Fruit fly (Drosophila melanogaster) whole organism, pupa: ENCODE data around the gene Ptp36E.

ENCODE experiments used
- CG10348 ChIP-seq: fragments of 200-800 bp; sonication (Bioruptor generic); IDR thresholded peaks from 2 replicates; pipeline ENCODE4 v1.3.6; 2022; ENCODE audit warnings: missing biosample characterization, missing genetic modification characterization
- CG12605 ChIP-seq: fragments of 200-800 bp; sonication (Bioruptor generic); IDR thresholded peaks from 2 replicates; pipeline ENCODE4 v1.3.6; 2022; ENCODE audit warnings: missing biosample characterization, missing genetic modification characterization
- CG13204 ChIP-seq: fragments of 200-800 bp; sonication (Bioruptor generic); optimal IDR thresholded peaks from 2 replicates; lab custom pipeline; 2018; ENCODE audit warnings: missing biosample characterization, mild to moderate bottlenecking, missing genetic modification characterization, moderate library complexity
- CG14655 ChIP-seq: fragments of 200-800 bp; sonication (Bioruptor generic); optimal IDR thresholded peaks from 3 replicates; lab custom pipeline; 2017; ENCODE audit warnings: mild to moderate bottlenecking, missing biosample characterization, missing genetic modification reagents, missing genetic modification characterization
- CG15710 ChIP-seq: fragments of 200-800 bp; sonication (Bioruptor generic); optimal IDR thresholded peaks from 2 replicates; lab custom pipeline; 2018; ENCODE audit warnings: missing biosample characterization, mild to moderate bottlenecking, missing genetic modification characterization, moderate library complexity
- CG17806 ChIP-seq: fragments of 200-800 bp; sonication (Bioruptor generic); optimal IDR thresholded peaks from 2 replicates; lab custom pipeline; 2018; ENCODE audit warnings: missing biosample characterization, mild to moderate bottlenecking, missing genetic modification characterization, moderate library complexity
- CG32121 ChIP-seq: fragments of 200-800 bp; sonication (Bioruptor generic); IDR thresholded peaks from 2 replicates; pipeline ENCODE4 v1.3.6; 2022; ENCODE audit warnings: missing biosample characterization, missing genetic modification characterization
- CG34367 ChIP-seq: fragments of 200-800 bp; sonication (Bioruptor generic); optimal IDR thresholded peaks from 2 replicates; lab custom pipeline; 2018; ENCODE audit warnings: missing biosample characterization, mild to moderate bottlenecking, missing genetic modification characterization
- CG4496 ChIP-seq: fragments of 200-800 bp; sonication (Bioruptor generic); IDR thresholded peaks from 3 replicates; pipeline ENCODE4 v1.3.6; 2022; ENCODE audit warnings: missing biosample characterization, missing genetic modification characterization
- CG8159 ChIP-seq: fragments of 200-800 bp; sonication (Bioruptor generic); optimal IDR thresholded peaks from 3 replicates; lab custom pipeline; 2018; ENCODE audit warnings: missing biosample characterization, mild to moderate bottlenecking, missing genetic modification characterization, moderate library complexity
- CG8301 ChIP-seq: fragments of 200-800 bp; sonication (Bioruptor generic); optimal IDR thresholded peaks from 2 replicates; lab custom pipeline; 2018; ENCODE audit warnings: missing biosample characterization, mild to moderate bottlenecking, missing genetic modification characterization
- CG9948 ChIP-seq: fragments of 200-800 bp; sonication (Bioruptor generic); optimal IDR thresholded peaks from 2 replicates; lab custom pipeline; 2018; ENCODE audit warnings: missing biosample characterization, mild to moderate bottlenecking, missing genetic modification characterization, moderate library complexity
- D1 ChIP-seq: fragments of 200-800 bp; sonication (Bioruptor generic); optimal IDR thresholded peaks from 2 replicates; lab custom pipeline; 2018; ENCODE audit warnings: missing biosample characterization, mild to moderate bottlenecking, missing genetic modification characterization, moderate library complexity
- EcR ChIP-seq: fragments of 200-800 bp; sonication (Bioruptor generic); optimal IDR thresholded peaks from 3 replicates; lab custom pipeline; 2019; ENCODE audit warnings: missing biosample characterization, missing genetic modification characterization, mild to moderate bottlenecking, moderate library complexity, missing genetic modification reagents
- Ets98B ChIP-seq: fragments of 200-800 bp; sonication (Bioruptor generic); IDR thresholded peaks from 2 replicates; pipeline ENCODE4 v1.3.6; 2022; ENCODE audit warnings: missing biosample characterization, missing genetic modification characterization
- Pif1A ChIP-seq: fragments of 200-800 bp; sonication (Bioruptor generic); optimal IDR thresholded peaks from 3 replicates; lab custom pipeline; 2016; ENCODE audit warnings: missing biosample characterization, missing genetic modification characterization
- Pif1B ChIP-seq: fragments of 200-800 bp; sonication (Bioruptor generic); optimal IDR thresholded peaks from 3 replicates; lab custom pipeline; 2016; ENCODE audit warnings: missing biosample characterization, missing genetic modification characterization
- Snoo ChIP-seq: fragments of 200-800 bp; sonication (Bioruptor generic); optimal IDR thresholded peaks from 3 replicates; lab custom pipeline; 2017; ENCODE audit warnings: missing biosample characterization, mild to moderate bottlenecking, missing genetic modification characterization, inconsistent platforms
- fd96Ca ChIP-seq: fragments of 200-800 bp; sonication (Bioruptor generic); IDR thresholded peaks from 3 replicates; pipeline ENCODE4 v1.3.6; 2022; ENCODE audit warnings: missing biosample characterization, missing genetic modification characterization
- gl ChIP-seq: fragments of 200-800 bp; sonication (Bioruptor generic); optimal IDR thresholded peaks from 2 replicates; lab custom pipeline; 2018; ENCODE audit warnings: missing biosample characterization, mild to moderate bottlenecking, missing genetic modification characterization
- rn ChIP-seq: fragments of 200-800 bp; sonication (Bioruptor generic); IDR thresholded peaks from 2 replicates; pipeline ENCODE4 v1.3.6; 2022; ENCODE audit warnings: missing biosample characterization, missing genetic modification characterization

The Ptp36E gene

DNA sequence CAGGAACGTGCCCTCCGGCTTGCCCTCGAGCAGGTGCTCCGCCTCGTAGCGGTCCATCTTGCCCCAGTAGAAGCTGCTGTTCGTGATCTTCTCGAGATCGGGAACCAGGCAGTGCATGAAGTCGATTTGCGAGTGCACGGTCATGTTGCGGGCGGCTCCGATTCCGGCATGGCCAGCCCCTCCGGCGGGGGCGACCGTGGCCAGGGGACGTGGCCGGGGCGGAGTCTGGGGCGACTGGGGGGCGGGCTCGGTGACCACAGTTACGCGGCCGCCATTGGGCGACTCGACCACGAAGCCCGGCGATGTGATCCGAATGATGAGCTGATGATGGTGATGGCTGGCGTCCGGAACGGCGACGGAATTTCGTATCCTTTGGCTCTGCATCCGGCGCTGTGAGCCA lies 44.3 kb downstream of the Ptp36E start:
- no peak for TF ChIP-seq CG8301 (tag; lab: Kevin White, UChicago)
- TF ChIP-seq CG34367 (tag; lab: Kevin White, UChicago) = no peak
- TF ChIP-seq CG17806 = no peak
- TF ChIP-seq gl = no peak
- no peak for TF ChIP-seq CG14655 (GFP tag; lab: Kevin White, UChicago)
- no peak for TF ChIP-seq CG9948 (tag; lab: Kevin White, UChicago)
- no peak for TF ChIP-seq CG12605 (GFP tag; lab: Robert Waterston, UW)
- TF ChIP-seq CG4496 (GFP tag; lab: Robert Waterston, UW) = no peak

DNA sequence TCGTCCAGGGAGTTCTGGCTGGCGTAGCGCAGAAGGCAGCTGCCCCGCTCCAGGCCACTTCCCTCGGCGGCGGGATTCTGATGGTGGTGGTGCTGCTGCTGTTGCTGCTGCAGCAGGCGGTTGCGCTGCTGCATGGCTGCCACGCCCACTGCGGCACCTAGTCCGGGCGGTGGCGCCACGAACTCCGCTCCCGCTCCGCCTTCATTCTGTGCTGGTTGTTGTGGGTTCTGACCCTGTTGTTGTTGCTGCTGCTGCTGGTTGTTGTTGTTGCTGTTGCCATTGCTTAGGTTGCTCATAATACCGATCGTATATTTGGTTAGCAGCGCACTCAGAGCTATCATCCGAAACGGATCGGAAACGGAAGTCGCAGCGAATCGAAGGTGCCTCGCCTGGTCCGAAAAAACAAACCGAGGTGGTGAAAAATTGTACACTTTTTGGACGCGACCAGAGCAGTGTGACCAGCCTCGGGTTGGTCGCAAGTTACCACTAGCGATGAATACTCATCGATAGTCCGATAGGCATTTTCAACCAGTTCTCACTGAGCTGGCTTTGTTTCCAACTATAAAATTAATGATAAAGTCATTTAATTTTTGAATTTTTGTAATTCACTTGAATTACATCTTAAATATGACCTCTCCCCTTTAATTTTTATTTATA lies 47.1 kb downstream of the Ptp36E start, which contains the start of gene kel:
Gene kel, minus strand, starts transcription at position 493 of the 657 bp plus-strand sequence.
- no peak for TF ChIP-seq CG14655 (GFP tag; lab: Kevin White, UChicago)
- peak; percentile 85 for TF ChIP-seq D1
- TF ChIP-seq CG8301 (tag; lab: Kevin White, UChicago) = no peak
- TF ChIP-seq CG8159 = no peak
- TF ChIP-seq CG32121 (GFP tag; lab: Robert Waterston, UW) = no peak
- no peak for TF ChIP-seq Pif1B
- no peak for TF ChIP-seq rn (GFP tag; lab: Robert Waterston, UW)
- 0 out of 3 replicates have a peak, but pooled peaks have one; percentile 34 for TF ChIP-seq fd96Ca (GFP tag; lab: Robert Waterston, UW)
- no peak for TF ChIP-seq CG9948 (tag; lab: Kevin White, UChicago)
- no peak for TF ChIP-seq CG10348 (GFP tag; lab: Robert Waterston, UW)
- TF ChIP-seq gl = peak; percentile 33
- peak; percentile 31 for TF ChIP-seq Snoo
- TF ChIP-seq CG12605 (GFP tag; lab: Robert Waterston, UW) = no peak
- no peak for TF ChIP-seq CG13204 (GFP tag; lab: Kevin White, UChicago)
- peak; percentile 19 for TF ChIP-seq EcR (GFP tag; lab: Kevin White, UChicago)
- TF ChIP-seq Pif1A (GFP tag; lab: Kevin White, UChicago) = no peak

DNA sequence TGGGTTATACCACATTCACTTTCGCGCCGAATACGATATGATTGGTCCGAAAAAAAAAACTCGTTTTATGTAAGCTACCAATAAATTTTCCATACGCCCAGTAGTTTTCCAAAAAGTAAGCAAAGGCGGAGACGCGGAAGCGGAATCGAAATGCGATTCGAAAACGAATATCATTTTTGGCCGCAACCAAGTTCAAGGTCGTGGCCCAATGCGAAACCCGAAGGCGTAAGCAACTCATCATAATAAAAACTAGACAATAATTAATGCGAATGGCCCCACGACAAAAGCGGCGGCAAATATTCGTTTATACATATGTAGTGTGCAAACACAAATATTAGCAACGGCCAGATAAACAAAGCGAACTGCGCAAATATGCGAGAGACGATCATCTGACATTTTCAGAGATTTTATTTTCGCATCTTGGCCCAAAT lies 48.4 kb downstream of the Ptp36E start:
- TF ChIP-seq CG32121 (GFP tag; lab: Robert Waterston, UW) (no peak), gl (no peak), CG8159 (no peak), Pif1B (no peak), CG13204 (GFP tag; lab: Kevin White, UChicago) (no peak), Snoo (no peak), D1 (no peak), CG15710 (no peak), CG17806 (no peak), Ets98B (GFP tag; lab: Robert Waterston, UW) (no peak), fd96Ca (GFP tag; lab: Robert Waterston, UW) (no peak), CG14655 (GFP tag; lab: Kevin White, UChicago) (no peak), Pif1A (GFP tag; lab: Kevin White, UChicago) (no peak)

DNA sequence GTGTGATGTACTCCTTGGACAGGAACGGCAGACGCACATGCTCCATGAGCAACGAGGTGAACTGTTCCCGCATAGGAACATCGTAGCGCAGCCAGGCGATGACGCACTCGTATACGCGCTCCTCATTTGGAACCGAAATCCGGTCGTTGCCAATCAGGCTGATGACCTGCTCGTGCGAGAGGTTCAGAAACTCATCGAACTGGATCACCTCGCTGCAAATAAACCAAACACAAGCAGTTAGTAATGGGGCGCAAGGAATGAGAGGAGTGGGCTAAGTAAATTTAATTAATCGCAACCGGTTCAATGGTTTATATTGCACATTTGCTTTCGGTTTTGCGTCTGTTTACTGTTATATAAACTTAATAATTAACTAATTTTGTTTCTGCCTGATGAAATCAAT lies 50.2 kb downstream of the Ptp36E start:
- TF ChIP-seq gl (no peak), EcR (GFP tag; lab: Kevin White, UChicago) (peak; percentile 93)
- TF ChIP-seq, all 21 proteins: peak for 1
